Fruit fly (Drosophila melanogaster): ENCODE measurements around the gene HDAC11.

dm6 chr3R:24859701-24860100, 3.7 kb upstream of the HDAC11 start, which contains the start of gene ppk22:
- TF ChIP-seq dsf (GFP tag; optimal IDR thresholded peaks at IDR 0.05; ENCODE audit: borderline replicate concordance) (no peak), tai (GFP tag; optimal IDR thresholded peaks at IDR 0.05) (no peak), Dfd (GFP tag; optimal IDR thresholded peaks at IDR 0.05) (no peak), Abd-B (GFP tag; optimal IDR thresholded peaks at IDR 0.05) (no peak), CG32264 (GFP tag; optimal IDR thresholded peaks at IDR 0.05) (no peak)

Data from whole organism, wandering third instar larva.